Fruit fly (Drosophila melanogaster) whole organism, embryonic: ENCODE measurements around the gene hang.

Experiments
- Blimp-1 ChIP-seq: fragments of 200-800 bp; sonication (Bioruptor generic); optimal IDR thresholded peaks from 3 replicates; lab custom pipeline; 2018; ENCODE audit warnings: missing biosample characterization, missing genetic modification characterization, mild to moderate bottlenecking, moderate library complexity, missing genetic modification reagents
- C15 ChIP-seq: fragments of 200-800 bp; sonication (Bioruptor generic); IDR thresholded peaks from 3 replicates; pipeline ENCODE4 v1.3.6; 2022; ENCODE audit warnings: missing biosample characterization, missing genetic modification characterization
- CG10654 ChIP-seq: fragments of 200-800 bp; sonication (Bioruptor generic); optimal IDR thresholded peaks from 2 replicates; lab custom pipeline; 2016; ENCODE audit warnings: missing biosample characterization, missing genetic modification characterization
- CG11695 ChIP-seq: fragments of 200-800 bp; sonication (Bioruptor generic); IDR thresholded peaks from 3 replicates; pipeline ENCODE4 v1.3.6; 2022; ENCODE audit warnings: missing biosample characterization, missing genetic modification characterization
- CG11723 ChIP-seq: fragments of 200-800 bp; sonication (Bioruptor generic); optimal IDR thresholded peaks from 2 replicates; lab custom pipeline; 2017; ENCODE audit warnings: missing biosample characterization, mild to moderate bottlenecking, missing genetic modification characterization
- CG13296 ChIP-seq: fragments of 200-800 bp; sonication (Bioruptor generic); optimal IDR thresholded peaks from 3 replicates; lab custom pipeline; 2018; ENCODE audit warnings: missing biosample characterization, mild to moderate bottlenecking, missing genetic modification characterization
- CG13424 ChIP-seq: fragments of 200-800 bp; sonication (Bioruptor generic); optimal IDR thresholded peaks from 2 replicates; lab custom pipeline; 2019; ENCODE audit warnings: missing biosample characterization, mild to moderate bottlenecking, missing genetic modification characterization, moderate library complexity
- CG13624 ChIP-seq: fragments of 200-800 bp; sonication (Bioruptor generic); optimal IDR thresholded peaks from 2 replicates; lab custom pipeline; 2016; ENCODE audit warnings: missing biosample characterization, missing genetic modification characterization
- CG15601 ChIP-seq: fragments of 200-800 bp; sonication (Bioruptor generic); optimal IDR thresholded peaks from 3 replicates; lab custom pipeline; 2019; ENCODE audit warnings: missing biosample characterization, mild to moderate bottlenecking, missing genetic modification characterization, moderate library complexity
- CG17568 ChIP-seq: fragments of 200-800 bp; sonication (Bioruptor generic); optimal IDR thresholded peaks from 2 replicates; lab custom pipeline; 2018; ENCODE audit warnings: missing biosample characterization, mild to moderate bottlenecking, missing genetic modification characterization, moderate library complexity
- CG2116 ChIP-seq: fragments of 200-800 bp; sonication (Bioruptor generic); optimal IDR thresholded peaks from 3 replicates; lab custom pipeline; 2018; ENCODE audit warnings: missing biosample characterization, mild to moderate bottlenecking, missing genetic modification characterization
- CG2129 ChIP-seq: fragments of 200-800 bp; sonication (Bioruptor generic); IDR thresholded peaks from 2 replicates; pipeline ENCODE4 v1.3.6; 2022; ENCODE audit warnings: missing biosample characterization, missing genetic modification characterization; ENCODE audit not compliant: partially characterized antibody
- CG32532 ChIP-seq: fragments of 200-800 bp; sonication (Bioruptor generic); IDR thresholded peaks from 2 replicates; pipeline ENCODE4 v1.3.6; 2022; ENCODE audit warnings: missing biosample characterization, missing genetic modification characterization
- CG32772 ChIP-seq: fragments of 200-800 bp; sonication (Bioruptor generic); IDR thresholded peaks from 2 replicates; pipeline ENCODE4 v1.3.6; 2022; ENCODE audit warnings: missing biosample characterization, missing genetic modification characterization
- CG4360 ChIP-seq: fragments of 200-800 bp; sonication (Bioruptor generic); IDR thresholded peaks from 2 replicates; pipeline ENCODE4 v1.3.6; 2022; ENCODE audit warnings: missing biosample characterization, missing genetic modification characterization
- CG4404 ChIP-seq: fragments of 200-800 bp; sonication (Bioruptor generic); IDR thresholded peaks from 2 replicates; pipeline ENCODE4 v1.3.6; 2022; ENCODE audit warnings: missing biosample characterization, missing genetic modification characterization
- CG7357 ChIP-seq: fragments of 200-800 bp; sonication (Bioruptor generic); IDR thresholded peaks from 3 replicates; pipeline ENCODE4 v1.3.6; 2022; ENCODE audit warnings: missing biosample characterization, missing genetic modification characterization
- CG7963 ChIP-seq: fragments of 200-800 bp; sonication (Bioruptor generic); IDR thresholded peaks from 3 replicates; pipeline ENCODE4 v1.3.6; 2022; ENCODE audit warnings: missing biosample characterization, missing genetic modification characterization; ENCODE audit not compliant: partially characterized antibody
- CG9727 ChIP-seq: fragments of 200-800 bp; sonication (Bioruptor generic); optimal IDR thresholded peaks from 3 replicates; lab custom pipeline; 2017; ENCODE audit warnings: missing biosample characterization, mild to moderate bottlenecking, missing genetic modification characterization
- CrebB ChIP-seq: fragments of 200-800 bp; sonication (Bioruptor generic); optimal IDR thresholded peaks from 3 replicates; lab custom pipeline; 2018; ENCODE audit warnings: missing biosample characterization, mild to moderate bottlenecking, missing genetic modification characterization
- D19B ChIP-seq: fragments of 200-800 bp; sonication (Bioruptor generic); optimal IDR thresholded peaks from 2 replicates; lab custom pipeline; 2017; ENCODE audit warnings: missing biosample characterization, mild to moderate bottlenecking, missing genetic modification characterization
- Eip74EF ChIP-seq, 2 experiments: fragments of 200-800 bp in 1 of 2; fragments of >200 bp in 1 of 2; sonication (Bioruptor generic) in 1 of 2; optimal IDR thresholded peaks; 2 replicates each; lab custom pipeline; 2017 to 2019; ENCODE audit warnings: missing biosample characterization in 2 of 2, missing genetic modification characterization in 2 of 2, mild to moderate bottlenecking in 1 of 2, moderate library complexity in 1 of 2
- Hr78 ChIP-seq, 2 experiments: fragments of 200-800 bp in 1 of 2; fragments of >200 bp in 1 of 2; sonication (Bioruptor generic) in 1 of 2; optimal IDR thresholded peaks; 2 replicates each; lab custom pipeline; 2017 to 2019; ENCODE audit warnings: missing biosample characterization in 2 of 2, missing genetic modification characterization in 2 of 2, mild to moderate bottlenecking in 1 of 2, moderate library complexity in 1 of 2
- NK7.1 ChIP-seq: fragments of 200-800 bp; sonication (Bioruptor generic); optimal IDR thresholded peaks from 3 replicates; lab custom pipeline; 2016; ENCODE audit warnings: missing biosample characterization, missing genetic modification characterization
- Oaz ChIP-seq: fragments of 200-800 bp; sonication (Bioruptor generic); IDR thresholded peaks from 2 replicates; pipeline ENCODE4 v1.3.6; 2022; ENCODE audit warnings: missing biosample characterization, missing genetic modification characterization
- Opbp ChIP-seq: fragments of 200-800 bp; sonication (Bioruptor generic); IDR thresholded peaks from 3 replicates; pipeline ENCODE4 v1.3.6; 2022; ENCODE audit warnings: missing biosample characterization, missing genetic modification characterization; ENCODE audit not compliant: partially characterized antibody
- Scr ChIP-seq: fragments of 200-800 bp; sonication (Bioruptor generic); IDR thresholded peaks from 2 replicates; pipeline ENCODE4 v1.3.6; 2022; ENCODE audit warnings: missing biosample characterization, missing genetic modification characterization; ENCODE audit not compliant: partially characterized antibody
- Sry-β ChIP-seq: fragments of 200-800 bp; sonication (Bioruptor generic); optimal IDR thresholded peaks from 2 replicates; lab custom pipeline; 2018; ENCODE audit warnings: missing biosample characterization, mild to moderate bottlenecking, missing genetic modification characterization, moderate library complexity
- ab ChIP-seq: fragments of 200-800 bp; sonication (Bioruptor generic); optimal IDR thresholded peaks from 2 replicates; lab custom pipeline; 2016; ENCODE audit warnings: missing biosample characterization, missing genetic modification characterization
- ara ChIP-seq: fragments of 200-800 bp; sonication (Bioruptor generic); IDR thresholded peaks from 2 replicates; pipeline ENCODE4 v1.3.6; 2022; ENCODE audit warnings: missing biosample characterization, missing genetic modification characterization
- ash1 ChIP-seq: fragments of 200-800 bp; sonication (Bioruptor generic); optimal IDR thresholded peaks from 2 replicates; lab custom pipeline; 2018; ENCODE audit warnings: missing biosample characterization, mild to moderate bottlenecking, missing genetic modification characterization
- crc ChIP-seq: fragments of 200-800 bp; sonication (Bioruptor generic); optimal IDR thresholded peaks from 2 replicates; lab custom pipeline; 2016; ENCODE audit warnings: missing biosample characterization, missing genetic modification characterization
- crp ChIP-seq, 2 experiments: fragments of 200-800 bp; sonication (Bioruptor generic); optimal IDR thresholded peaks; 2 replicates in 1 of 2; 3 replicates in 1 of 2; lab custom pipeline; 2017; ENCODE audit warnings: missing biosample characterization in 2 of 2, missing genetic modification characterization in 2 of 2, mild to moderate bottlenecking in 1 of 2, moderate library complexity in 1 of 2
- dmrt11E ChIP-seq: fragments of 200-800 bp; sonication (Bioruptor generic); optimal IDR thresholded peaks from 3 replicates; lab custom pipeline; 2018; ENCODE audit warnings: missing biosample characterization, mild to moderate bottlenecking, missing genetic modification characterization, moderate library complexity
- fd3F ChIP-seq: fragments of 200-800 bp; sonication (Bioruptor generic); optimal IDR thresholded peaks from 2 replicates; lab custom pipeline; 2018; ENCODE audit warnings: missing biosample characterization, mild to moderate bottlenecking, missing genetic modification characterization, moderate library complexity
- grau ChIP-seq: fragments of 200-800 bp; optimal IDR thresholded peaks from 3 replicates; lab custom pipeline; 2019; ENCODE audit warnings: missing biosample characterization, mild to moderate bottlenecking, missing genetic modification characterization, moderate library complexity
- grn ChIP-seq: fragments of 200-800 bp; sonication (Bioruptor generic); optimal IDR thresholded peaks from 3 replicates; lab custom pipeline; 2017; ENCODE audit warnings: missing biosample characterization, missing genetic modification characterization
- ind ChIP-seq: fragments of 200-800 bp; sonication (Bioruptor generic); optimal IDR thresholded peaks from 3 replicates; lab custom pipeline; 2016; ENCODE audit warnings: missing biosample characterization, missing genetic modification characterization
- lola ChIP-seq, 3 experiments: fragments of >200 bp in 2 of 3; fragments of 200-800 bp in 1 of 3; sonication (Bioruptor generic) in 1 of 3; optimal IDR thresholded peaks; 2 replicates each; lab custom pipeline; 2017 to 2019; ENCODE audit warnings: missing biosample characterization in 3 of 3, missing genetic modification characterization in 3 of 3, mild to moderate bottlenecking in 1 of 3, moderate library complexity in 1 of 3
- pfk ChIP-seq: fragments of 200-800 bp; sonication (Bioruptor generic); optimal IDR thresholded peaks from 2 replicates; lab custom pipeline; 2018; ENCODE audit warnings: missing biosample characterization, mild to moderate bottlenecking, missing genetic modification characterization, moderate library complexity
- pita ChIP-seq: fragments of 200-800 bp; sonication (Bioruptor generic); optimal IDR thresholded peaks from 2 replicates; lab custom pipeline; 2017; ENCODE audit warnings: missing biosample characterization, mild to moderate bottlenecking, missing genetic modification characterization
- pnt ChIP-seq: fragments of 200-800 bp; sonication (Bioruptor generic); optimal IDR thresholded peaks from 3 replicates; lab custom pipeline; 2016; ENCODE audit warnings: missing biosample characterization, missing genetic modification characterization
- pros ChIP-seq: fragments of 200-800 bp; sonication (Bioruptor generic); optimal IDR thresholded peaks from 3 replicates; lab custom pipeline; 2019; ENCODE audit warnings: missing biosample characterization, mild to moderate bottlenecking, missing genetic modification characterization, moderate library complexity
- rib ChIP-seq: fragments of 200-800 bp; sonication (Bioruptor generic); IDR thresholded peaks from 2 replicates; pipeline ENCODE4 v1.3.6; 2022; ENCODE audit warnings: missing biosample characterization, missing genetic modification characterization
- run ChIP-seq: fragments of 200-800 bp; sonication (Bioruptor generic); optimal IDR thresholded peaks from 3 replicates; lab custom pipeline; 2018; ENCODE audit warnings: missing biosample characterization, mild to moderate bottlenecking, missing genetic modification characterization
- sisA ChIP-seq: fragments of 200-800 bp; sonication (Bioruptor generic); IDR thresholded peaks from 2 replicates; pipeline ENCODE4 v1.3.6; 2022; ENCODE audit warnings: missing biosample characterization, missing genetic modification characterization
- tgo ChIP-seq: fragments of 200-800 bp; sonication (Bioruptor generic); IDR thresholded peaks from 3 replicates; pipeline ENCODE4 v1.3.6; 2022; ENCODE audit warnings: missing biosample characterization, missing genetic modification characterization
- zfh1 ChIP-seq: fragments of 200-800 bp; sonication (Bioruptor generic); IDR thresholded peaks from 3 replicates; pipeline ENCODE4 v1.3.6; 2022; ENCODE audit warnings: missing biosample characterization, missing genetic modification characterization

The hang gene

dm6 chrX:16422466-16423124 is at the start of gene hang (continued):
- no peak for TF ChIP-seq pnt (GFP tag; lab: Kevin White, UChicago)
- no peak for TF ChIP-seq CG11723 (GFP tag; lab: Kevin White, UChicago)
- peak; percentile 22 for TF ChIP-seq grau (tag; lab: Kevin White, UChicago)
- TF ChIP-seq CrebB (tag; lab: Kevin White, UChicago), result peak; percentile 56
- TF ChIP-seq run, result no peak
- TF ChIP-seq CG11695, result 0 out of 3 replicates have a peak, but pooled peaks have one; percentile 15
- TF ChIP-seq D19B, result no peak
- no peak for TF ChIP-seq CG32772
- peak in 1 of 2 experiments; percentile 12 for TF ChIP-seq Hr78 (GFP tag; optimal IDR thresholded peaks at IDR 0.05; lab: Kevin White, UChicago)
- TF ChIP-seq crp (GFP tag; optimal IDR thresholded peaks at IDR 0.05; lab: Kevin White, UChicago), result no peak
- TF ChIP-seq rib (GFP tag; lab: Robert Waterston, UW), result peak; percentile 81
- TF ChIP-seq Sry-β, result no peak
- peak; percentile 60 for TF ChIP-seq ash1 (GFP tag; lab: Kevin White, UChicago)
- peak; percentile 1 for TF ChIP-seq crc (GFP tag; lab: Kevin White, UChicago)
- peak; percentile 10 for TF ChIP-seq ind (GFP tag; lab: Kevin White, UChicago)
- TF ChIP-seq CG2116 (GFP tag; lab: Kevin White, UChicago), result peak; percentile 73
- no peak for TF ChIP-seq pita (GFP tag; lab: Kevin White, UChicago)
- no peak for TF ChIP-seq CG4404
- peak; percentile 34 for TF ChIP-seq pfk (GFP tag; lab: Kevin White, UChicago)
- TF ChIP-seq CG13424, result peak; percentile 21
- TF ChIP-seq CG4360 (GFP tag; lab: Robert Waterston, UW), result no peak
- TF ChIP-seq grn (GFP tag; lab: Kevin White, UChicago), result no peak
- TF ChIP-seq Blimp-1 (GFP tag; lab: Kevin White, UChicago), result peak; percentile 34
- TF ChIP-seq fd3F (GFP tag; lab: Kevin White, UChicago), result no peak
- TF ChIP-seq Oaz (GFP tag; lab: Robert Waterston, UW), result no peak
- peak; percentile 29 for TF ChIP-seq CG13624
- no peak for TF ChIP-seq ara (GFP tag; lab: Robert Waterston, UW)
- peak; percentile 16 for TF ChIP-seq CG9727 (GFP tag; lab: Kevin White, UChicago)
- TF ChIP-seq CG32532, result peak; percentile 54
- TF ChIP-seq Scr (GFP tag; lab: Robert Waterston, UW), result peak; percentile 77
- TF ChIP-seq CG13296 (GFP tag; lab: Kevin White, UChicago), result peak; percentile 39
- no peak for TF ChIP-seq pros (GFP tag; lab: Kevin White, UChicago)
- TF ChIP-seq lola (GFP tag; optimal IDR thresholded peaks at IDR 0.05; lab: Kevin White, UChicago), result no peak
- TF ChIP-seq zfh1, result peak; percentile 49; the same call in 1 of the 3 replicates
- no peak for TF ChIP-seq tgo (GFP tag; lab: Robert Waterston, UW)
- no peak for TF ChIP-seq dmrt11E (tag; lab: Kevin White, UChicago)
- TF ChIP-seq CG10654 (GFP tag; lab: Kevin White, UChicago), result peak; percentile 14
- no peak for TF ChIP-seq C15 (GFP tag; lab: Robert Waterston, UW)
- TF ChIP-seq ab, result no peak
- TF ChIP-seq NK7.1, result no peak
- no peak for TF ChIP-seq CG17568
- peak in 1 of 2 experiments; percentile 43 for TF ChIP-seq Eip74EF (GFP tag; optimal IDR thresholded peaks at IDR 0.05; lab: Kevin White, UChicago)
- no peak for TF ChIP-seq CG15601 (tag; lab: Kevin White, UChicago)
- peak; percentile 34; the same call in 1 of the 2 replicates for TF ChIP-seq CG2129 (GFP tag; lab: Robert Waterston, UW)
- peak; percentile 89 for TF ChIP-seq Opbp
- no peak for TF ChIP-seq CG7357 (GFP tag; lab: Robert Waterston, UW)
- TF ChIP-seq sisA (GFP tag; lab: Robert Waterston, UW), result 0 out of 2 replicates have a peak, but pooled peaks have one; percentile 17
- TF ChIP-seq CG7963, result peak; percentile 78
